Fruit fly (Drosophila melanogaster): Measurements from ENCODE around the gene CG34417.

DNA sequence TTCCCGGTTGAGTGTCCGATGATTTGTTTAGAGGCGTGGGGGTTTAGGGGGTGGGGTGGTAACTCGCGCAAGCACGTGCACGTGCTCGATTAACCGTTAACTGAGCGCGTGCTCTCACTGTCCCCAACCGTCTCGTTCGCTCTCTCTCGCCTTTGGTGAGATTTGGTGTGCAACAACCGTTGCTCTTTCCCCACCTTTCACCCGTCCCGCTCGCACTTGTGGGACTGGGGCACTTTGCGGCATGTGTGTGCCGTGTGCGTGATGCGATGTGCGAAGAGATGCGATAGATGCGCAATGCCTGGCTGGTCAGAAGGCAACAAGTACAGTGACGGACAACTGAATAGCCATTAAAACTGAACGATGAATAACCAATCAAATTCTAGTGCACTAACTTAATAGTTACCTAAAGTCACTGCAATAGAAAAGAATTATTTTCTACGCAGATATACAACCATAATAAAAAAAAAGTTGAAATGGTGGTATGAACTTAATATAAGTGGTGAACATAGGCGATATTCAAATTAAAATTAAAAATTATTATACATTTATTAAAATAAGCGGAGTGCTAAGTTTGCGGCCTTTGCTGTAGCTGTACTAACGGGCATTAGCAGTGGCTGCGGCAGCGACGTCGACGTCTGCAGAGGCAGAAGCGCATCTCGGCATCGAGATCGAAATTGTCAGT is 30.8 kb downstream of the CG34417 start:
- TF ChIP-seq usp (GFP tag; optimal IDR thresholded peaks at IDR 0.05), result no peak
- no peak for TF ChIP-seq Hr78 (GFP tag; optimal IDR thresholded peaks at IDR 0.05)
- no peak for TF ChIP-seq Hr83 (GFP tag; optimal IDR thresholded peaks at IDR 0.05; ENCODE audit: poor library complexity, severe bottlenecking)
- peak; percentile 71 for TF ChIP-seq psq (GFP tag; optimal IDR thresholded peaks at IDR 0.05)
- TF ChIP-seq woc (GFP tag; optimal IDR thresholded peaks at IDR 0.05), result peak; percentile 3
- peak; percentile 16 for TF ChIP-seq sage (GFP tag; optimal IDR thresholded peaks at IDR 0.05)
- no peak for TF ChIP-seq lola (GFP tag; optimal IDR thresholded peaks at IDR 0.05)
- peak in 1 of 2 experiments; percentile 83 for TF ChIP-seq foxo (GFP tag; optimal IDR thresholded peaks at IDR 0.05)
- TF ChIP-seq fru (GFP tag; optimal IDR thresholded peaks at IDR 0.05), result peak; percentile 79
- peak; percentile 67 for TF ChIP-seq sv (GFP tag; optimal IDR thresholded peaks at IDR 0.05)

All from whole organism, wandering third instar larva.